Fruit fly (Drosophila melanogaster): Measurements from ENCODE around the gene CG4036.

CG4036 gene

DNA sequence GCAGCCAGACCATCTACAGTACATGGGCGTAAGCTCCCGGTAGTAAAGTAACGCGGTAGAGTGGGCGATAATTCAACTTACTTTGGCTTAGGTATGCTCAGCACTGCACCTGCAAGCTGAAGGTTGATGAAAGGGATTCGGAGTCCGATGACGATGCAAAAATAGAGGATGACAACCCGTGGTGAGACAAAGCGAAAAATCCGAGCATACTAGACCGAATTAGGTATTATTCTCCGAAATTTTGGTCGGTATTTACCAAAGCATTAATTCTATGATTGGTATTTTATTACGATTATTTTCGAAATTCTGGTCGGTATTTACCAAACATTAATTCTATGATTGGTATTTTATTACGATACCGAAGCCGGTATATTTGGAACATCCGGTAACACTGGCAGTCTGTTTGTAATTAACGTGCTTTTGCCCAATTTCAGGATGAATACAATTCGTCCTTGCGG lies at the start of gene CG4036 (continued):
- no peak for TF ChIP-seq Fer1 (GFP tag; optimal IDR thresholded peaks at IDR 0.05)
- TF ChIP-seq NfI (GFP tag; optimal IDR thresholded peaks at IDR 0.05), result no peak
- TF ChIP-seq CG13894 (tag; optimal IDR thresholded peaks at IDR 0.05), result no peak
- TF ChIP-seq gce (GFP tag; IDR thresholded peaks at IDR 0.05), result no peak
- TF ChIP-seq Ravus (GFP tag; IDR thresholded peaks at IDR 0.05), result no peak
- no peak for TF ChIP-seq ssp (GFP tag; IDR thresholded peaks at IDR 0.05)
- TF ChIP-seq hkb (optimal IDR thresholded peaks at IDR 0.05), result peak; percentile 27
- no peak for TF ChIP-seq hkb (GFP tag; IDR thresholded peaks at IDR 0.05)
- TF ChIP-seq btn (GFP tag; optimal IDR thresholded peaks at IDR 0.05), result no peak
- TF ChIP-seq HLH54F (GFP tag; optimal IDR thresholded peaks at IDR 0.05), result no peak
- peak; percentile 10 for TF ChIP-seq CG10267 (tag; optimal IDR thresholded peaks at IDR 0.05)
- no peak for TF ChIP-seq lilli (GFP tag; optimal IDR thresholded peaks at IDR 0.05)
- 0 out of 3 replicates have a peak, but pooled peaks have one; percentile 56 for TF ChIP-seq CG2199 (GFP tag; IDR thresholded peaks at IDR 0.05)
- no peak for TF ChIP-seq CG12104 (GFP tag; optimal IDR thresholded peaks at IDR 0.05)
- TF ChIP-seq Blimp-1 (GFP tag; optimal IDR thresholded peaks at IDR 0.05), result no peak
- TF ChIP-seq usp (GFP tag; optimal IDR thresholded peaks at IDR 0.05), result no peak
- TF ChIP-seq CG14860 (GFP tag; IDR thresholded peaks at IDR 0.05; ENCODE audit: partially characterized antibody), result no peak
- TF ChIP-seq slou (GFP tag; optimal IDR thresholded peaks at IDR 0.05), result no peak
- TF ChIP-seq zen (tag; optimal IDR thresholded peaks at IDR 0.05), result peak; percentile 60
- TF ChIP-seq CG11504 (tag; optimal IDR thresholded peaks at IDR 0.05), result no peak
- no peak for TF ChIP-seq slbo (GFP tag; IDR thresholded peaks at IDR 0.05)
- TF ChIP-seq gfzf (GFP tag; optimal IDR thresholded peaks at IDR 0.05), result peak; percentile 95
- TF ChIP-seq odd (GFP tag; optimal IDR thresholded peaks at IDR 0.05), result no peak
- no peak for TF ChIP-seq ERR (GFP tag; optimal IDR thresholded peaks at IDR 0.05)
- no peak for TF ChIP-seq esg (GFP tag; conservative IDR thresholded peaks at IDR 0.05)
- TF ChIP-seq CG12659 (GFP tag; optimal IDR thresholded peaks at IDR 0.05), result peak; percentile 62
- no peak for TF ChIP-seq Atf3 (GFP tag; optimal IDR thresholded peaks at IDR 0.05)
- TF ChIP-seq toy (GFP tag; IDR thresholded peaks at IDR 0.05), result no peak
- peak; percentile 13 for TF ChIP-seq lbe (GFP tag; optimal IDR thresholded peaks at IDR 0.05)
- TF ChIP-seq lmd (GFP tag; IDR thresholded peaks at IDR 0.05), result no peak
- TF ChIP-seq pho (GFP tag; optimal IDR thresholded peaks at IDR 0.05), result no peak
- peak; percentile 75 for TF ChIP-seq dm (GFP tag; optimal IDR thresholded peaks at IDR 0.05)
- 0 out of 3 replicates have a peak, but pooled peaks have one; percentile 9 for TF ChIP-seq CG34224 (GFP tag; IDR thresholded peaks at IDR 0.05; ENCODE audit: partially characterized antibody)
- TF ChIP-seq Opbp (GFP tag; IDR thresholded peaks at IDR 0.05; ENCODE audit: partially characterized antibody), result peak; percentile 59; the same call in 1 of the 3 replicates
- TF ChIP-seq Usf (GFP tag; optimal IDR thresholded peaks at IDR 0.05), result no peak
- TF ChIP-seq chn (GFP tag; optimal IDR thresholded peaks at IDR 0.05), result no peak
- no peak for TF ChIP-seq Bdp1 (GFP tag; optimal IDR thresholded peaks at IDR 0.05)
- TF ChIP-seq ham (GFP tag; IDR thresholded peaks at IDR 0.05), result no peak
- no peak for TF ChIP-seq Ada2b (GFP tag; IDR thresholded peaks at IDR 0.05)
- no peak for TF ChIP-seq z (GFP tag; IDR thresholded peaks at IDR 0.05)
- no peak for TF ChIP-seq bsh (GFP tag; optimal IDR thresholded peaks at IDR 0.05)
- no peak for TF ChIP-seq da (GFP tag; optimal IDR thresholded peaks at IDR 0.05)
- peak; percentile 36; the same call in 1 of the 2 replicates for TF ChIP-seq Dref (GFP tag; IDR thresholded peaks at IDR 0.05)
- no peak for TF ChIP-seq CG32767 (GFP tag; IDR thresholded peaks at IDR 0.05)
- no peak for TF ChIP-seq CG30431 (GFP tag; optimal IDR thresholded peaks at IDR 0.05)
- peak; percentile 72 for TF ChIP-seq CG1603 (tag; optimal IDR thresholded peaks at IDR 0.05)
- 0 out of 2 replicates have a peak, but pooled peaks have one; percentile 37 for TF ChIP-seq unc-4 (GFP tag; IDR thresholded peaks at IDR 0.05; ENCODE audit: partially characterized antibody)
- no peak for TF ChIP-seq CG9727 (GFP tag; optimal IDR thresholded peaks at IDR 0.05)
- peak; percentile 67 for TF ChIP-seq YL-1 (GFP tag; optimal IDR thresholded peaks at IDR 0.05)
- TF ChIP-seq pros (GFP tag; optimal IDR thresholded peaks at IDR 0.05), result no peak
- peak; percentile 85 for TF ChIP-seq Lhr (GFP tag; optimal IDR thresholded peaks at IDR 0.05)
- no peak for TF ChIP-seq tin (GFP tag; optimal IDR thresholded peaks at IDR 0.05)

Data from whole organism, embryonic.